Fruit fly (Drosophila melanogaster) whole organism, embryonic: ENCODE measurements around the gene Tango1.

Experiments used
- Abd-B ChIP-seq: fragments of 200-800 bp; sonication (Bioruptor generic); optimal IDR thresholded peaks from 2 replicates; lab custom pipeline; 2018; ENCODE audit warnings: missing biosample characterization, mild to moderate bottlenecking, missing genetic modification characterization, moderate library complexity
- Ada2b ChIP-seq: fragments of 200-800 bp; sonication (Bioruptor generic); IDR thresholded peaks from 2 replicates; pipeline ENCODE4 v1.3.6; 2022; ENCODE audit warnings: missing biosample characterization, missing genetic modification characterization
- Aef1 ChIP-seq: fragments of 200-800 bp; sonication (Bioruptor generic); IDR thresholded peaks from 3 replicates; pipeline ENCODE4 v1.3.6; 2022; ENCODE audit warnings: missing biosample characterization, missing genetic modification characterization
- BEAF-32 ChIP-seq: fragments of 200-800 bp; sonication (Bioruptor generic); optimal IDR thresholded peaks from 3 replicates; lab custom pipeline; 2017; ENCODE audit warnings: missing biosample characterization, missing genetic modification characterization, mild to moderate bottlenecking, moderate library complexity, missing genetic modification reagents
- BtbVII ChIP-seq: fragments of 200-800 bp; sonication (Bioruptor generic); optimal IDR thresholded peaks from 3 replicates; lab custom pipeline; 2017; ENCODE audit warnings: missing biosample characterization, mild to moderate bottlenecking, missing genetic modification characterization
- CG1024 ChIP-seq: fragments of 200-800 bp; sonication (Bioruptor generic); IDR thresholded peaks from 2 replicates; pipeline ENCODE4 v1.3.6; 2022; ENCODE audit warnings: missing biosample characterization, missing genetic modification characterization
- CG13624 ChIP-seq: fragments of 200-800 bp; sonication (Bioruptor generic); optimal IDR thresholded peaks from 2 replicates; lab custom pipeline; 2016; ENCODE audit warnings: missing biosample characterization, missing genetic modification characterization
- CG13775 ChIP-seq: fragments of 200-800 bp; sonication (Bioruptor generic); optimal IDR thresholded peaks from 3 replicates; lab custom pipeline; 2017; ENCODE audit warnings: missing biosample characterization, mild to moderate bottlenecking, missing genetic modification characterization
- CG14050 ChIP-seq: fragments of 200-800 bp; sonication (Bioruptor generic); IDR thresholded peaks from 3 replicates; pipeline ENCODE4 v1.3.6; 2022; ENCODE audit warnings: missing biosample characterization, missing genetic modification characterization
- CG15514 ChIP-seq: fragments of 200-800 bp; sonication (Bioruptor generic); optimal IDR thresholded peaks from 3 replicates; lab custom pipeline; 2017; ENCODE audit warnings: missing biosample characterization, missing genetic modification characterization, mild to moderate bottlenecking, moderate library complexity, missing genetic modification reagents
- CG15601 ChIP-seq: fragments of 200-800 bp; sonication (Bioruptor generic); optimal IDR thresholded peaks from 3 replicates; lab custom pipeline; 2019; ENCODE audit warnings: missing biosample characterization, mild to moderate bottlenecking, missing genetic modification characterization, moderate library complexity
- CG16815 ChIP-seq: fragments of 200-800 bp; sonication (Bioruptor generic); optimal IDR thresholded peaks from 3 replicates; lab custom pipeline; 2017; ENCODE audit warnings: missing biosample characterization, mild to moderate bottlenecking, missing genetic modification characterization
- CG31224 ChIP-seq: fragments of 200-800 bp; sonication (Bioruptor generic); IDR thresholded peaks from 2 replicates; pipeline ENCODE4 v1.3.6; 2022; ENCODE audit warnings: missing biosample characterization, missing genetic modification characterization
- CG6683 ChIP-seq: fragments of 200-800 bp; sonication (Bioruptor generic); optimal IDR thresholded peaks from 2 replicates; lab custom pipeline; 2017; ENCODE audit warnings: missing biosample characterization, mild to moderate bottlenecking, missing genetic modification characterization, missing genetic modification reagents
- CG7839 ChIP-seq: fragments of 200-800 bp; sonication (Bioruptor generic); optimal IDR thresholded peaks from 3 replicates; lab custom pipeline; 2018; ENCODE audit warnings: missing biosample characterization, mild to moderate bottlenecking, missing genetic modification characterization, moderate library complexity
- CG7928 ChIP-seq: fragments of 200-800 bp; sonication (Bioruptor generic); optimal IDR thresholded peaks from 2 replicates; lab custom pipeline; 2017; ENCODE audit warnings: missing biosample characterization, mild to moderate bottlenecking, missing genetic modification characterization
- CG9817 ChIP-seq: fragments of 200-800 bp; sonication (Bioruptor generic); optimal IDR thresholded peaks from 2 replicates; lab custom pipeline; 2018; ENCODE audit warnings: missing biosample characterization, mild to moderate bottlenecking, missing genetic modification characterization, moderate library complexity
- CHES-1-like ChIP-seq: fragments of 200-800 bp; sonication (Bioruptor generic); optimal IDR thresholded peaks from 2 replicates; lab custom pipeline; 2016; ENCODE audit warnings: missing biosample characterization, missing genetic modification characterization
- D19B ChIP-seq: fragments of 200-800 bp; sonication (Bioruptor generic); optimal IDR thresholded peaks from 2 replicates; lab custom pipeline; 2017; ENCODE audit warnings: missing biosample characterization, mild to moderate bottlenecking, missing genetic modification characterization
- Dek ChIP-seq: fragments of 200-800 bp; sonication (Bioruptor generic); optimal IDR thresholded peaks from 3 replicates; lab custom pipeline; 2019; ENCODE audit warnings: missing biosample characterization, mild to moderate bottlenecking, missing genetic modification characterization, moderate library complexity
- ERR ChIP-seq: fragments of 200-800 bp; sonication (Bioruptor generic); optimal IDR thresholded peaks from 2 replicates; lab custom pipeline; 2016; ENCODE audit warnings: missing biosample characterization, missing genetic modification characterization
- Ets65A ChIP-seq: fragments of 200-800 bp; sonication (Bioruptor generic); peaks from one replicate; lab custom pipeline; 2016; ENCODE audit warnings: missing biosample characterization, missing genetic modification characterization
- Fer2 ChIP-seq: fragments of 200-800 bp; sonication (Bioruptor generic); optimal IDR thresholded peaks from 2 replicates; lab custom pipeline; 2018; ENCODE audit warnings: missing biosample characterization, mild to moderate bottlenecking, missing genetic modification characterization, moderate library complexity
- Med ChIP-seq: fragments of 200-800 bp; sonication (Bioruptor generic); peaks from one replicate; lab custom pipeline; 2016; ENCODE audit warnings: missing biosample characterization, missing genetic modification characterization, mild to moderate bottlenecking, inconsistent platforms, moderate library complexity
- Pdp1 ChIP-seq, 2 experiments: fragments of 200-800 bp; sonication (Bioruptor generic); optimal IDR thresholded peaks; 3 replicates each; lab custom pipeline; 2016; ENCODE audit warnings: missing biosample characterization in 2 of 2, missing genetic modification characterization in 2 of 2, mild to moderate bottlenecking in 1 of 2, moderate library complexity in 1 of 2
- Ptx1 ChIP-seq: fragments of 200-800 bp; sonication (Bioruptor generic); IDR thresholded peaks from 2 replicates; pipeline ENCODE4 v1.3.6; 2022; ENCODE audit warnings: missing biosample characterization, missing genetic modification characterization
- Ravus ChIP-seq: fragments of 200-800 bp; sonication (Bioruptor generic); IDR thresholded peaks from 2 replicates; pipeline ENCODE4 v1.3.6; 2022; ENCODE audit warnings: missing biosample characterization, missing genetic modification characterization
- Sox100B ChIP-seq: fragments of 200-800 bp; sonication (Bioruptor generic); optimal IDR thresholded peaks from 3 replicates; lab custom pipeline; 2018; ENCODE audit warnings: missing biosample characterization, mild to moderate bottlenecking, missing genetic modification characterization
- Sox102F ChIP-seq: fragments of 200-800 bp; sonication (Bioruptor generic); optimal IDR thresholded peaks from 2 replicates; lab custom pipeline; 2018; ENCODE audit warnings: missing biosample characterization, mild to moderate bottlenecking, missing genetic modification characterization, moderate library complexity
- Trl ChIP-seq, 3 experiments: fragments of >200 bp in 2 of 3; fragments of 200-800 bp in 1 of 3; sonication (Bioruptor generic) in 1 of 3; optimal IDR thresholded peaks; 2 replicates in 1 of 3; 3 replicates in 2 of 3; lab custom pipeline; 2016 to 2017; ENCODE audit warnings: missing biosample characterization in 1 of 3, missing genetic modification characterization in 1 of 3
- Usf ChIP-seq: fragments of 200-800 bp; sonication (Bioruptor generic); optimal IDR thresholded peaks from 2 replicates; lab custom pipeline; 2017; ENCODE audit warnings: missing genotype, missing biosample characterization, missing genetic modification characterization
- bowl ChIP-seq: fragments of 200-800 bp; sonication (Bioruptor generic); IDR thresholded peaks from 2 replicates; pipeline ENCODE4 v1.3.6; 2022; ENCODE audit warnings: missing biosample characterization, missing genetic modification characterization
- cg ChIP-seq: fragments of 200-800 bp; sonication (Bioruptor generic); optimal IDR thresholded peaks from 3 replicates; lab custom pipeline; 2019; ENCODE audit warnings: missing biosample characterization, mild to moderate bottlenecking, missing genetic modification characterization, moderate library complexity
- chn ChIP-seq: fragments of 200-800 bp; sonication (Bioruptor generic); optimal IDR thresholded peaks from 2 replicates; lab custom pipeline; 2016; ENCODE audit warnings: missing biosample characterization, missing genetic modification characterization
- crol ChIP-seq: fragments of 200-800 bp; sonication (Bioruptor generic); IDR thresholded peaks from 2 replicates; pipeline ENCODE4 v1.3.6; 2022; ENCODE audit warnings: missing biosample characterization, missing genetic modification characterization
- dmrt99B ChIP-seq: fragments of 200-800 bp; sonication (Bioruptor generic); optimal IDR thresholded peaks from 2 replicates; lab custom pipeline; 2018; ENCODE audit warnings: missing biosample characterization, mild to moderate bottlenecking, missing genetic modification characterization, moderate library complexity
- dpn ChIP-seq, 2 experiments: fragments of 200-800 bp; sonication (Bioruptor generic); optimal IDR thresholded peaks; 3 replicates each; lab custom pipeline; 2016; ENCODE audit warnings: missing biosample characterization in 2 of 2, missing genetic modification characterization in 2 of 2
- dysf ChIP-seq: fragments of 200-800 bp; sonication (Bioruptor generic); IDR thresholded peaks from 3 replicates; pipeline ENCODE4 v1.3.6; 2022; ENCODE audit warnings: missing biosample characterization, missing genetic modification characterization
- fu2 ChIP-seq: fragments of 200-800 bp; sonication (Bioruptor generic); optimal IDR thresholded peaks from 2 replicates; lab custom pipeline; 2016; ENCODE audit warnings: missing biosample characterization, missing genetic modification characterization
- hbn ChIP-seq: fragments of 200-800 bp; sonication (Bioruptor generic); IDR thresholded peaks from 2 replicates; pipeline ENCODE4 v1.3.6; 2022; ENCODE audit warnings: missing biosample characterization, missing genetic modification characterization; ENCODE audit not compliant: partially characterized antibody
- knrl ChIP-seq: fragments of 200-800 bp; sonication (Bioruptor generic); IDR thresholded peaks from 3 replicates; pipeline ENCODE4 v1.3.6; 2022; ENCODE audit warnings: missing biosample characterization, missing genetic modification characterization; ENCODE audit not compliant: partially characterized antibody
- oc ChIP-seq: fragments of 200-800 bp; sonication (Bioruptor generic); optimal IDR thresholded peaks from 2 replicates; lab custom pipeline; 2018; ENCODE audit warnings: missing biosample characterization, mild to moderate bottlenecking, missing genetic modification characterization, moderate library complexity
- onecut ChIP-seq: fragments of 200-800 bp; sonication (Bioruptor generic); IDR thresholded peaks from 2 replicates; pipeline ENCODE4 v1.3.6; 2022; ENCODE audit warnings: missing biosample characterization, missing genetic modification characterization
- scrt ChIP-seq: fragments of 200-800 bp; sonication (Bioruptor generic); optimal IDR thresholded peaks from 2 replicates; lab custom pipeline; 2018; ENCODE audit warnings: missing biosample characterization, mild to moderate bottlenecking, missing genetic modification characterization, moderate library complexity
- sens ChIP-seq: fragments of 200-800 bp; sonication (Bioruptor generic); peaks from one replicate; lab custom pipeline; 2016; ENCODE audit warnings: missing biosample characterization, missing genetic modification characterization
- sqz ChIP-seq: fragments of 200-800 bp; sonication (Bioruptor generic); optimal IDR thresholded peaks from 3 replicates; lab custom pipeline; 2018; ENCODE audit warnings: missing biosample characterization, mild to moderate bottlenecking, missing genetic modification characterization
- tap ChIP-seq: fragments of 200-800 bp; optimal IDR thresholded peaks from 3 replicates; lab custom pipeline; 2019; ENCODE audit warnings: missing biosample characterization, mild to moderate bottlenecking, missing genetic modification characterization, moderate library complexity
- twi ChIP-seq: fragments of 200-800 bp; optimal IDR thresholded peaks from 2 replicates; lab custom pipeline; 2019; ENCODE audit warnings: missing biosample characterization, mild to moderate bottlenecking, missing genetic modification characterization, moderate library complexity
- unc-4 ChIP-seq: fragments of 200-800 bp; sonication (Bioruptor generic); IDR thresholded peaks from 2 replicates; pipeline ENCODE4 v1.3.6; 2022; ENCODE audit warnings: missing biosample characterization, missing genetic modification characterization; ENCODE audit not compliant: partially characterized antibody
- vvl ChIP-seq: fragments of 200-800 bp; sonication (Bioruptor generic); IDR thresholded peaks from 2 replicates; pipeline ENCODE4 v1.3.6; 2022; ENCODE audit warnings: missing biosample characterization, missing genetic modification characterization

Tango1 gene

DNA sequence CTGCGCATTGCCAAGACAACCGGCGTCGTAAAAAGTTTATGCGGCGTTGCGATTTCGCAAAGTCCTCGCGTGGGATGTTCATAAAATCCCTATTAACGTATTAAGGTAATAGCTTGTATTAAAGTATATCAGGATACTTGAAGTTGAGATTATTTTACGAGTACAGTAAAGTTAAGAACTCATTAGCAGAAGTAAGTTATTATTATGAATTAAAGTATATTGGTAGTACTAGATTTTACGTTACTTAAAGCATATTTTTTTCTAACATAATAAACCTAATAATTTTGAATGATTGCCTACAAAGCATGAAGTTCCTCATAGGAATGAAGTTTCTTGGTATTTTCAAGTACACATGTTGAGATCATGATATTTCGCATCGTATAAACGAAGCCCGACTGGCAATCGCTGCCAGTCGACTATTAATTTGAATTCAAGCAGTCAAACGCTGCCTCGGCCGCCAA is 44.6 kb downstream of the Tango1 start (continued):
- TF ChIP-seq Abd-B (GFP tag; lab: Kevin White, UChicago) (peak; percentile 34), Ravus (no peak), CG16815 (GFP tag; lab: Kevin White, UChicago) (no peak), BEAF-32 (GFP tag; lab: Kevin White, UChicago) (no peak), CG7928 (GFP tag; lab: Kevin White, UChicago) (no peak), Pdp1 (GFP tag; optimal IDR thresholded peaks at IDR 0.05; lab: Kevin White, UChicago) (no peak), dpn (GFP tag; optimal IDR thresholded peaks at IDR 0.05; lab: Kevin White, UChicago) (peak in 1 of 2 experiments; percentile 13), Fer2 (tag; lab: Kevin White, UChicago) (no peak), unc-4 (GFP tag; lab: Robert Waterston, UW) (no peak), CG14050 (no peak), CG13624 (no peak), sens (GFP tag; lab: Kevin White, UChicago) (peak; percentile 90), fu2 (GFP tag; lab: Kevin White, UChicago) (no peak), CHES-1-like (no peak), CG15514 (GFP tag; lab: Kevin White, UChicago) (no peak), D19B (GFP tag; lab: Kevin White, UChicago) (no peak), cg (no peak), dysf (0 out of 3 replicates have a peak, but pooled peaks have one; percentile 39), Aef1 (GFP tag; lab: Robert Waterston, UW) (no peak), Usf (GFP tag; lab: Kevin White, UChicago) (no peak), BtbVII (GFP tag; lab: Kevin White, UChicago) (peak; percentile 57), bowl (GFP tag; lab: Robert Waterston, UW) (no peak), Trl (optimal IDR thresholded peaks at IDR 0.05; lab: Kevin White, UChicago) (no peak), Trl (GFP tag; optimal IDR thresholded peaks at IDR 0.05; lab: Kevin White, UChicago) (no peak), knrl (GFP tag; lab: Robert Waterston, UW) (no peak), CG7839 (peak; percentile 71), CG13775 (GFP tag; lab: Kevin White, UChicago) (peak; percentile 41), oc (no peak), ERR (GFP tag; lab: Kevin White, UChicago) (no peak), Dek (tag; lab: Kevin White, UChicago) (no peak), Sox102F (peak; percentile 53), Sox100B (GFP tag; lab: Kevin White, UChicago) (peak; percentile 84), twi (tag; lab: Kevin White, UChicago) (peak; percentile 16), dmrt99B (tag; lab: Kevin White, UChicago) (peak; percentile 75), vvl (GFP tag; lab: Robert Waterston, UW) (0 out of 2 replicates have a peak, but pooled peaks have one; percentile 12), Ptx1 (peak; percentile 32; the same call in 1 of the 2 replicates), onecut (0 out of 2 replicates have a peak, but pooled peaks have one; percentile 21), hbn (GFP tag; lab: Robert Waterston, UW) (no peak), Ets65A (GFP tag; lab: Kevin White, UChicago) (peak; percentile 60), CG15601 (tag; lab: Kevin White, UChicago) (peak; percentile 29), Med (peak; percentile 53), scrt (peak; percentile 20), tap (tag; lab: Kevin White, UChicago) (peak; percentile 49), Ada2b (GFP tag; lab: Robert Waterston, UW) (peak; percentile 29; the same call in 1 of the 2 replicates), CG9817 (tag; lab: Kevin White, UChicago) (no peak), chn (no peak), CG6683 (no peak), sqz (GFP tag; lab: Kevin White, UChicago) (peak; percentile 31), crol (GFP tag; lab: Robert Waterston, UW) (no peak), CG31224 (GFP tag; lab: Robert Waterston, UW) (no peak), CG1024 (GFP tag; lab: Robert Waterston, UW) (no peak)
